Fruit fly (Drosophila melanogaster): ENCODE results near the gene CG31496.

DNA sequence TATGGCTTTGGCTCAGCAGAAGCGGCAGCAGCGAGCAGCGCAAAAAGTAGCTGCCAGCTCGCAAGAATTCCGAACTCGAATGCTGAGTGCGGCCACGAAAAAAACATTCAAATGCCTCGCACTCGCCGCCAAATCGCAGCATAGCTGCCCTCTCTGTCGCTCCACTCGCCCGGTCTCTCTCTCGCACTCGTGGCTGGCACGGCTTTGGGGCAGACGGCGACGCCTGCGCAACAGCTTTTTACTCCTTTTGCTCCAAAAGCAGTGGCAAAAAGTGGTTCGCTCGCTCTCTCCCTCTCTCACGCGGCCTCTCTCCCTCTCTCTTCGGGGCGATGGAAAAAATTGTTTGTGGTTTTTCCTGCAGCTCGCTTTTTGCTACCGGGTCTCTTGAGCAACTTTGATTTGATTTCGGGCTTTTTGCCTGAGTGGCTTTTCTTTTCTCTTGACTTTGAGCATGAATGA is 35.3 kb upstream of the CG31496 start, which contains the start of gene rn:
- TF ChIP-seq CG10147 (GFP tag; optimal IDR thresholded peaks at IDR 0.05), result no peak
- no peak for TF ChIP-seq Hr78 (GFP tag; optimal IDR thresholded peaks at IDR 0.05)
- no peak for TF ChIP-seq CG12155 (GFP tag; optimal IDR thresholded peaks at IDR 0.05)
- no peak for TF ChIP-seq NfI (GFP tag; optimal IDR thresholded peaks at IDR 0.05)
- no peak for TF ChIP-seq mirr (GFP tag; optimal IDR thresholded peaks at IDR 0.05)
- TF ChIP-seq CG34422 (GFP tag; IDR thresholded peaks at IDR 0.05), result no peak
- no peak for TF ChIP-seq Hr51 (GFP tag; optimal IDR thresholded peaks at IDR 0.05)
- no peak for TF ChIP-seq CG7357 (GFP tag; IDR thresholded peaks at IDR 0.05)
- TF ChIP-seq CG31224 (GFP tag; IDR thresholded peaks at IDR 0.05), result no peak
- peak; percentile 75 for TF ChIP-seq CG3163 (GFP tag; optimal IDR thresholded peaks at IDR 0.05)
